Worm (Caenorhabditis elegans): Measurements from ENCODE around the gene memi-1.
A peak's percentile ranks its signal among the peaks of the same experiment; 100 is the strongest.

The memi-1 gene

DNA sequence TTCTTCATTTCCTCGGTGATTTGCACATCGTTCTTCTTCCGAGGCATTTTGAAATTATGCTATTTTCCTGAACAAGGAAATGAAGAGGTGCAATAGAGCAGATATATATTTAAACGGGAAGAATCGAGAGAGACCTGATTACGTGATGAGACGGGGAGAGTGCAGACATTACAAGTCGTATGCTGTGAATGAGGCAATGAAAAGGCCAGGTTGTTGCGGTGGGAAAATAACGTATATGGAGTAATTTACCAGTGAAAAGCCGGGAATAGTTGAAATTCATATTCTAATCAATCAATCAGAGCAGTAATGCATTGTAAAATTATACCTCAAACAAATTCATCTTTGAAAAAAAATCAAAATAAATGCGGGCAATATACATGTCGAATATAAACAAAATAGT is 1.6 kb downstream of the memi-1 start, which contains the start of gene Y17G9B.8 (continued):
- TF ChIP-seq snpc-4 (GFP tag; optimal IDR thresholded peaks at IDR 0.05) (no peak), snpc-4 (tag; optimal IDR thresholded peaks at IDR 0.05) (peak in 1 of 4 experiments; percentile 66), attf-3 (GFP tag; conservative IDR thresholded peaks at IDR 0.05) (no peak), ztf-6 (GFP tag; IDR thresholded peaks at IDR 0.05) (no peak), cebp-1 (GFP tag; IDR thresholded peaks at IDR 0.05) (no peak), cebp-1 (tag; optimal IDR thresholded peaks at IDR 0.05) (peak; percentile 11), nhr-120 (GFP tag; IDR thresholded peaks at IDR 0.05) (no peak), F39B2.1 (GFP tag; IDR thresholded peaks at IDR 0.05) (0 out of 2 replicates have a peak, but pooled peaks have one; percentile 24), snpc-1.3 (tag; optimal IDR thresholded peaks at IDR 0.05; ENCODE audit: insufficient read depth) (peak; percentile 11), efl-1 (GFP tag; optimal IDR thresholded peaks at IDR 0.05) (no peak), repo-1 (tag; optimal IDR thresholded peaks at IDR 0.05) (peak; percentile 11), hrde-1 (tag; optimal IDR thresholded peaks at IDR 0.05; ENCODE audit: borderline replicate concordance) (no peak), ztf-25 (GFP tag; IDR thresholded peaks at IDR 0.05) (no peak), lin-26 (GFP tag; IDR thresholded peaks at IDR 0.05) (peak; percentile 44; the same call in 1 of the 2 replicates), snpc-3.4 (tag; optimal IDR thresholded peaks at IDR 0.05) (peak; percentile 67), tbp1 (GFP tag; optimal IDR thresholded peaks at IDR 0.05) (peak; percentile 51), zfh-2 (GFP tag; conservative IDR thresholded peaks at IDR 0.05) (no peak), ceh-91 (GFP tag; IDR thresholded peaks at IDR 0.05) (no peak), sea-2 (GFP tag; IDR thresholded peaks at IDR 0.05) (no peak), zim-3 (tag; optimal IDR thresholded peaks at IDR 0.05) (no peak), nfyb-1 (GFP tag; IDR thresholded peaks at IDR 0.05) (peak; percentile 72), B0261.1 (tag; optimal IDR thresholded peaks at IDR 0.05) (no peak)

ce11 chrIV:4755929-4756655 is 4.1 kb downstream of the memi-1 start, which contains the start of the genes fbxb-77 and Y17G9B.11:
fbxb-77 (minus strand) TSS chrIV:4756157.
Y17G9B.11 (plus strand) TSS chrIV:4756605.
- TF ChIP-seq him-1 (tag; optimal IDR thresholded peaks at IDR 0.05): no peak
- no peak for TF ChIP-seq lsy-27 (tag; optimal IDR thresholded peaks at IDR 0.05; ENCODE audit: borderline replicate concordance, insufficient read depth)
- TF ChIP-seq nfyb-1 (GFP tag; IDR thresholded peaks at IDR 0.05): no peak

DNA sequence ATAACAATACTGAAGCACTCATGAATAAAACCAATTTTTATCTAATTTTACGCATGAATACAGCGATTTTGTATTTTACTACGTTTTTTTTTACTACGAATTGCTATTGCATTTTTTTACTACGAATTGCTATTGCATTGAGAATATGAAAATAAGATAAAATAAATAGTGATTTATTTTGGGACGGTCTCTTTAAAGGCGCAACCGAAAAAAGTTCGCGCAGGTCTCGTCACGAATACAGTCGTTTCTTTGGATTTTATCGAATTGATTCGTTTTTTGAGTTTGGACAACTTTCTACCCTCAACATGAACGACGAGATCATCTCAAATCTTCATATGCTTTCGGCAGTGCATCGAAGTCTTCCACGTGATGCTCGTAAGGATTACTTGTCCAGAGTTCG is 8.4 kb downstream of the memi-1 start, which contains the start of gene Y17G9B.4:
Gene Y17G9B.4 (plus strand): TSS at position 306 of the 400 bp plus-strand sequence.
- no peak for TF ChIP-seq sdz-38 (tag; optimal IDR thresholded peaks at IDR 0.05)
- peak; percentile 90 for TF ChIP-seq F33H1.4 (GFP tag; IDR thresholded peaks at IDR 0.05)
- TF ChIP-seq ZK185.1 (tag; optimal IDR thresholded peaks at IDR 0.05; ENCODE audit: poor library complexity, severe bottlenecking): no peak
- no peak for TF ChIP-seq F39B2.1 (GFP tag; IDR thresholded peaks at IDR 0.05)
- TF ChIP-seq bed-1 (GFP tag; IDR thresholded peaks at IDR 0.05): no peak
- no peak for TF ChIP-seq somi-1 (GFP tag; optimal IDR thresholded peaks at IDR 0.05)
- no peak for TF ChIP-seq attf-6 (GFP tag; IDR thresholded peaks at IDR 0.05)
- no peak for TF ChIP-seq nfyb-1 (GFP tag; IDR thresholded peaks at IDR 0.05)
- TF ChIP-seq C06A6.2 (GFP tag; conservative IDR thresholded peaks at IDR 0.05): no peak
- TF ChIP-seq lag-1 (GFP tag; IDR thresholded peaks at IDR 0.05): no peak
- TF ChIP-seq lsl-1 (GFP tag; optimal IDR thresholded peaks at IDR 0.05): peak; percentile 91
- peak; percentile 53 for TF ChIP-seq D2030.7 (GFP tag; IDR thresholded peaks at IDR 0.05)
- TF ChIP-seq hmg-20 (GFP tag; IDR thresholded peaks at IDR 0.05): no peak
- TF ChIP-seq madf-6 (GFP tag; IDR thresholded peaks at IDR 0.05): peak; percentile 83
- no peak for TF ChIP-seq snpc-4 (GFP tag; optimal IDR thresholded peaks at IDR 0.05)
- TF ChIP-seq snpc-4 (tag; optimal IDR thresholded peaks at IDR 0.05): peak in 2 of 4 experiments; percentile 25 to 52
- TF ChIP-seq T26A5.8 (tag; optimal IDR thresholded peaks at IDR 0.05): no peak
- TF ChIP-seq nhr-27 (tag; optimal IDR thresholded peaks at IDR 0.05): no peak
- no peak for TF ChIP-seq gei-17 (GFP tag; optimal IDR thresholded peaks at IDR 0.05)
- peak; percentile 17 for TF ChIP-seq tbp1 (GFP tag; optimal IDR thresholded peaks at IDR 0.05)
- peak; percentile 42 for TF ChIP-seq madf-8 (GFP tag; conservative IDR thresholded peaks at IDR 0.05)
- TF ChIP-seq xnd-1 (tag; optimal IDR thresholded peaks at IDR 0.05): peak; percentile 86
- TF ChIP-seq ztf-18 (tag; optimal IDR thresholded peaks at IDR 0.05): no peak
- TF ChIP-seq ekl-4 (GFP tag; IDR thresholded peaks at IDR 0.05): no peak

All from whole organism, young adult.